Fruit fly (Drosophila melanogaster) Kc167 (cell line): ENCODE data around the gene CG42263.

Experiments used
- Myc ChIP-seq: fragments of >200 bp; optimal IDR thresholded peaks from 2 replicates; lab custom pipeline; 2017; ENCODE audit warnings: missing external identifiers
- Sin3A ChIP-seq: fragments of >200 bp; optimal IDR thresholded peaks from 2 replicates; lab custom pipeline; 2018; ENCODE audit warnings: missing external identifiers
- h ChIP-seq: fragments of >200 bp; optimal IDR thresholded peaks from 3 replicates; lab custom pipeline; 2018; ENCODE audit warnings: missing external identifiers
- insv ChIP-seq: fragments of >200 bp; optimal IDR thresholded peaks from 3 replicates; lab custom pipeline; 2018; ENCODE audit warnings: missing external identifiers
- psq ChIP-seq: fragments of >200 bp; optimal IDR thresholded peaks from 2 replicates; lab custom pipeline; 2017; ENCODE audit warnings: missing external identifiers
- ttk ChIP-seq: sonication (Bioruptor generic); optimal IDR thresholded peaks from 2 replicates; lab custom pipeline; 2017; ENCODE audit warnings: missing external identifiers

DNA sequence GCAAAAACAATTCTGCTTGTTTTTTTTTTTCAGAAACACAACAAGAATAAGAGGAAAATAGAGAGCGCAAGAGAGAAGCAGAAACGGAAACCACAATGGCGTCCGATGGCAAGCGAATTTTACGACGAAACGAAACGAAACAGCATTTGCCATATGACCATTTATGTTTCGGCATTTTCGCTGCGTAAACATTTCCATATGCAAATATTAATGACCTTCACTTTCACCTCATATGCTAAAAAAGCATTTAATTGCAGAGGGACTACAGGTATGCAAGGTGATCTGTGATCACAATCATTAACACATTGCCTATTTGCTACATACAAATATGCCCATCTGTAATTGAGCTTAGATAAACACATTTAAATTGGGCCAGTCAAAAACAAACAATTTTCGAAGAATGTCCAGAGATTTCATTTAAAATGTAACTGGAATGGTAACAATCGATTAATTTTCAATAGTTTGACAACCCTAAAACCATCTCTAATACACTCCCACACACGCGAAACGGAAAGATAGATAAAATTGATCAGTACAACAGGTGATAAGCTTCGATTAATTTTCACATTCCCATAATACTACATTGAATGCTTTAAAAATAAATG, 49.3 kb downstream of the CG42263 start:
- TF ChIP-seq insv (no peak), h (lab: Kevin White, UChicago) (no peak), Myc (no peak), Sin3A (lab: Kevin White, UChicago) (no peak), psq (lab: Kevin White, UChicago) (no peak), ttk (lab: Kevin White, UChicago) (no peak)
